Fruit fly (Drosophila melanogaster) whole organism, embryonic: ENCODE measurements around the gene CG14341.

ENCODE experiments used
- Bdp1 ChIP-seq: fragments of 200-800 bp; sonication (Bioruptor generic); optimal IDR thresholded peaks from 3 replicates; lab custom pipeline; 2016; ENCODE audit warnings: missing biosample characterization, missing genetic modification characterization
- CG12104 ChIP-seq: fragments of 200-800 bp; sonication (Bioruptor generic); optimal IDR thresholded peaks from 3 replicates; lab custom pipeline; 2016; ENCODE audit warnings: missing biosample characterization, missing genetic modification characterization
- CG12744 ChIP-seq: fragments of 200-800 bp; sonication (Bioruptor generic); optimal IDR thresholded peaks from 2 replicates; lab custom pipeline; 2016; ENCODE audit warnings: missing biosample characterization, missing genetic modification characterization
- CG13424 ChIP-seq: fragments of 200-800 bp; sonication (Bioruptor generic); optimal IDR thresholded peaks from 2 replicates; lab custom pipeline; 2019; ENCODE audit warnings: missing biosample characterization, mild to moderate bottlenecking, missing genetic modification characterization, moderate library complexity
- CG15514 ChIP-seq: fragments of 200-800 bp; sonication (Bioruptor generic); optimal IDR thresholded peaks from 3 replicates; lab custom pipeline; 2017; ENCODE audit warnings: missing biosample characterization, missing genetic modification characterization, mild to moderate bottlenecking, moderate library complexity, missing genetic modification reagents
- CG17359 ChIP-seq: fragments of 200-800 bp; sonication (Bioruptor generic); optimal IDR thresholded peaks from 3 replicates; lab custom pipeline; 2018; ENCODE audit warnings: missing biosample characterization, mild to moderate bottlenecking, missing genetic modification characterization, moderate library complexity
- CG17612 ChIP-seq: fragments of 200-800 bp; sonication (Bioruptor generic); IDR thresholded peaks from 2 replicates; pipeline ENCODE4 v1.3.6; 2022; ENCODE audit warnings: missing biosample characterization, missing genetic modification characterization
- CG17829 ChIP-seq: fragments of 200-800 bp; optimal IDR thresholded peaks from 2 replicates; lab custom pipeline; 2019; ENCODE audit warnings: missing biosample characterization, mild to moderate bottlenecking, missing genetic modification characterization, moderate library complexity
- CG17912 ChIP-seq: fragments of 200-800 bp; sonication (Bioruptor generic); optimal IDR thresholded peaks from 2 replicates; lab custom pipeline; 2018; ENCODE audit warnings: missing biosample characterization, mild to moderate bottlenecking, missing genetic modification characterization
- CG2116 ChIP-seq: fragments of 200-800 bp; sonication (Bioruptor generic); optimal IDR thresholded peaks from 3 replicates; lab custom pipeline; 2018; ENCODE audit warnings: missing biosample characterization, mild to moderate bottlenecking, missing genetic modification characterization
- CG3163 ChIP-seq: fragments of 200-800 bp; sonication (Bioruptor generic); optimal IDR thresholded peaks from 3 replicates; lab custom pipeline; 2016; ENCODE audit warnings: missing biosample characterization, missing genetic modification characterization
- CG42726 ChIP-seq: fragments of 200-800 bp; sonication (Bioruptor generic); IDR thresholded peaks from 2 replicates; pipeline ENCODE4 v1.3.6; 2022; ENCODE audit warnings: missing biosample characterization, missing genetic modification characterization; ENCODE audit not compliant: partially characterized antibody
- CG4854 ChIP-seq: fragments of 200-800 bp; sonication (Bioruptor generic); optimal IDR thresholded peaks from 2 replicates; lab custom pipeline; 2016; ENCODE audit warnings: missing biosample characterization, missing genetic modification characterization, inconsistent platforms
- CG6272 ChIP-seq: fragments of 200-800 bp; sonication (Bioruptor generic); IDR thresholded peaks from 2 replicates; pipeline ENCODE4 v1.3.6; 2022; ENCODE audit warnings: missing biosample characterization, missing genetic modification characterization
- CTCF ChIP-seq: fragments of 200-800 bp; sonication (Bioruptor generic); optimal IDR thresholded peaks from 2 replicates; lab custom pipeline; 2017; ENCODE audit warnings: missing biosample characterization, mild to moderate bottlenecking, missing genetic modification characterization, moderate library complexity
- CrebB ChIP-seq: fragments of 200-800 bp; sonication (Bioruptor generic); optimal IDR thresholded peaks from 3 replicates; lab custom pipeline; 2018; ENCODE audit warnings: missing biosample characterization, mild to moderate bottlenecking, missing genetic modification characterization
- Deaf1 ChIP-seq: fragments of 200-800 bp; optimal IDR thresholded peaks from 3 replicates; lab custom pipeline; 2019; ENCODE audit warnings: missing biosample characterization, mild to moderate bottlenecking, missing genetic modification characterization, moderate library complexity
- Doc3 ChIP-seq: fragments of 200-800 bp; sonication (Bioruptor generic); IDR thresholded peaks from 3 replicates; pipeline ENCODE4 v1.3.6; 2022; ENCODE audit warnings: missing biosample characterization, missing genetic modification characterization; ENCODE audit not compliant: partially characterized antibody
- Dref ChIP-seq: fragments of 200-800 bp; sonication (Bioruptor generic); IDR thresholded peaks from 2 replicates; pipeline ENCODE4 v1.3.6; 2022; ENCODE audit warnings: missing biosample characterization, missing genetic modification characterization
- E2f2 ChIP-seq: fragments of 200-800 bp; sonication (Bioruptor generic); IDR thresholded peaks from 2 replicates; pipeline ENCODE4 v1.3.6; 2022; ENCODE audit warnings: missing biosample characterization, missing genetic modification characterization
- Eip74EF ChIP-seq, 2 experiments: fragments of 200-800 bp in 1 of 2; fragments of >200 bp in 1 of 2; sonication (Bioruptor generic) in 1 of 2; optimal IDR thresholded peaks; 2 replicates each; lab custom pipeline; 2017 to 2019; ENCODE audit warnings: missing biosample characterization in 2 of 2, missing genetic modification characterization in 2 of 2, mild to moderate bottlenecking in 1 of 2, moderate library complexity in 1 of 2
- HLH54F ChIP-seq: fragments of 200-800 bp; sonication (Bioruptor generic); optimal IDR thresholded peaks from 3 replicates; lab custom pipeline; 2016; ENCODE audit warnings: missing biosample characterization, missing genetic modification characterization
- Hand ChIP-seq: fragments of 200-800 bp; sonication (Bioruptor generic); optimal IDR thresholded peaks from 2 replicates; lab custom pipeline; 2017; ENCODE audit warnings: mild to moderate bottlenecking, missing biosample characterization, missing genetic modification reagents, missing genetic modification characterization
- Lim3 ChIP-seq: fragments of 200-800 bp; sonication (Bioruptor generic); IDR thresholded peaks from 2 replicates; pipeline ENCODE4 v1.3.6; 2022; ENCODE audit warnings: missing biosample characterization, missing genetic modification characterization
- MTF-1 ChIP-seq: fragments of 200-800 bp; sonication (Bioruptor generic); optimal IDR thresholded peaks from 2 replicates; lab custom pipeline; 2018; ENCODE audit warnings: missing biosample characterization, mild to moderate bottlenecking, missing genetic modification characterization, borderline replicate concordance
- NC2β ChIP-seq: fragments of 200-800 bp; sonication (Bioruptor generic); optimal IDR thresholded peaks from 2 replicates; lab custom pipeline; 2016; ENCODE audit warnings: missing biosample characterization, missing genetic modification characterization
- Opbp ChIP-seq: fragments of 200-800 bp; sonication (Bioruptor generic); IDR thresholded peaks from 3 replicates; pipeline ENCODE4 v1.3.6; 2022; ENCODE audit warnings: missing biosample characterization, missing genetic modification characterization; ENCODE audit not compliant: partially characterized antibody
- PHDP ChIP-seq: fragments of 200-800 bp; sonication (Bioruptor generic); optimal IDR thresholded peaks from 3 replicates; lab custom pipeline; 2018; ENCODE audit warnings: missing biosample characterization, mild to moderate bottlenecking, missing genetic modification characterization, moderate library complexity
- Six4 ChIP-seq: fragments of 200-800 bp; sonication (Bioruptor generic); optimal IDR thresholded peaks from 2 replicates; lab custom pipeline; 2016; ENCODE audit warnings: missing biosample characterization, missing genetic modification characterization
- amos ChIP-seq: fragments of 200-800 bp; sonication (Bioruptor generic); IDR thresholded peaks from 2 replicates; pipeline ENCODE4 v1.3.6; 2022; ENCODE audit warnings: missing biosample characterization, missing genetic modification characterization; ENCODE audit not compliant: partially characterized antibody
- br ChIP-seq: fragments of >200 bp; optimal IDR thresholded peaks from 2 replicates; lab custom pipeline; 2017
- caup ChIP-seq: fragments of 200-800 bp; sonication (Bioruptor generic); optimal IDR thresholded peaks from 3 replicates; lab custom pipeline; 2017; ENCODE audit warnings: missing biosample characterization, mild to moderate bottlenecking, missing genetic modification characterization, moderate library complexity; ENCODE audit not compliant: severe bottlenecking
- cg ChIP-seq: fragments of 200-800 bp; sonication (Bioruptor generic); optimal IDR thresholded peaks from 3 replicates; lab custom pipeline; 2019; ENCODE audit warnings: missing biosample characterization, mild to moderate bottlenecking, missing genetic modification characterization, moderate library complexity
- da ChIP-seq: fragments of 200-800 bp; sonication (Bioruptor generic); optimal IDR thresholded peaks from 2 replicates; lab custom pipeline; 2016; ENCODE audit warnings: missing biosample characterization, missing genetic modification characterization
- danr ChIP-seq: fragments of 200-800 bp; sonication (Bioruptor generic); IDR thresholded peaks from 2 replicates; pipeline ENCODE4 v1.3.6; 2022; ENCODE audit warnings: missing biosample characterization, missing genetic modification characterization
- dmrt11E ChIP-seq: fragments of 200-800 bp; sonication (Bioruptor generic); optimal IDR thresholded peaks from 3 replicates; lab custom pipeline; 2018; ENCODE audit warnings: missing biosample characterization, mild to moderate bottlenecking, missing genetic modification characterization, moderate library complexity
- gfzf ChIP-seq: fragments of 200-800 bp; sonication (Bioruptor generic); optimal IDR thresholded peaks from 2 replicates; lab custom pipeline; 2016; ENCODE audit warnings: missing biosample characterization, mild to moderate bottlenecking, missing genetic modification characterization, moderate library complexity
- grn ChIP-seq: fragments of 200-800 bp; sonication (Bioruptor generic); optimal IDR thresholded peaks from 3 replicates; lab custom pipeline; 2017; ENCODE audit warnings: missing biosample characterization, missing genetic modification characterization
- gsb-n ChIP-seq: fragments of 200-800 bp; sonication (Bioruptor generic); optimal IDR thresholded peaks from 3 replicates; lab custom pipeline; 2018; ENCODE audit warnings: missing biosample characterization, mild to moderate bottlenecking, missing genetic modification characterization
- kah ChIP-seq: fragments of 200-800 bp; sonication (Bioruptor generic); optimal IDR thresholded peaks from 2 replicates; lab custom pipeline; 2018; ENCODE audit warnings: missing biosample characterization, mild to moderate bottlenecking, missing genetic modification characterization
- knrl ChIP-seq: fragments of 200-800 bp; sonication (Bioruptor generic); IDR thresholded peaks from 3 replicates; pipeline ENCODE4 v1.3.6; 2022; ENCODE audit warnings: missing biosample characterization, missing genetic modification characterization; ENCODE audit not compliant: partially characterized antibody
- mirr ChIP-seq: fragments of 200-800 bp; sonication (Bioruptor generic); optimal IDR thresholded peaks from 3 replicates; lab custom pipeline; 2018; ENCODE audit warnings: missing biosample characterization, mild to moderate bottlenecking, missing genetic modification characterization
- pan ChIP-seq, 4 experiments: fragments of >200 bp in 3 of 4; fragments of 200-800 bp in 1 of 4; sonication (Bioruptor generic) in 1 of 4; optimal IDR thresholded peaks in 3 of 4; IDR thresholded peaks in 1 of 4; 2 replicates each; pipeline versions ENCODE4 v1.3.6 to Lab custom; 2017 to 2022; ENCODE audit warnings: missing biosample characterization in 2 of 4, missing genetic modification characterization in 2 of 4, mixed read lengths in 1 of 4
- pita ChIP-seq: fragments of 200-800 bp; sonication (Bioruptor generic); optimal IDR thresholded peaks from 2 replicates; lab custom pipeline; 2017; ENCODE audit warnings: missing biosample characterization, mild to moderate bottlenecking, missing genetic modification characterization
- pros ChIP-seq: fragments of 200-800 bp; sonication (Bioruptor generic); optimal IDR thresholded peaks from 3 replicates; lab custom pipeline; 2019; ENCODE audit warnings: missing biosample characterization, mild to moderate bottlenecking, missing genetic modification characterization, moderate library complexity
- scrt ChIP-seq: fragments of 200-800 bp; sonication (Bioruptor generic); optimal IDR thresholded peaks from 2 replicates; lab custom pipeline; 2018; ENCODE audit warnings: missing biosample characterization, mild to moderate bottlenecking, missing genetic modification characterization, moderate library complexity
- sr ChIP-seq: fragments of 200-800 bp; sonication (Bioruptor generic); IDR thresholded peaks from 3 replicates; pipeline ENCODE4 v1.3.6; 2022; ENCODE audit warnings: missing biosample characterization, missing genetic modification characterization
- tin ChIP-seq: fragments of 200-800 bp; sonication (Bioruptor generic); optimal IDR thresholded peaks from 3 replicates; lab custom pipeline; 2016; ENCODE audit warnings: missing biosample characterization, missing genetic modification characterization
- yki ChIP-seq: fragments of >200 bp; optimal IDR thresholded peaks from 3 replicates; lab custom pipeline; 2018

The CG14341 gene

DNA sequence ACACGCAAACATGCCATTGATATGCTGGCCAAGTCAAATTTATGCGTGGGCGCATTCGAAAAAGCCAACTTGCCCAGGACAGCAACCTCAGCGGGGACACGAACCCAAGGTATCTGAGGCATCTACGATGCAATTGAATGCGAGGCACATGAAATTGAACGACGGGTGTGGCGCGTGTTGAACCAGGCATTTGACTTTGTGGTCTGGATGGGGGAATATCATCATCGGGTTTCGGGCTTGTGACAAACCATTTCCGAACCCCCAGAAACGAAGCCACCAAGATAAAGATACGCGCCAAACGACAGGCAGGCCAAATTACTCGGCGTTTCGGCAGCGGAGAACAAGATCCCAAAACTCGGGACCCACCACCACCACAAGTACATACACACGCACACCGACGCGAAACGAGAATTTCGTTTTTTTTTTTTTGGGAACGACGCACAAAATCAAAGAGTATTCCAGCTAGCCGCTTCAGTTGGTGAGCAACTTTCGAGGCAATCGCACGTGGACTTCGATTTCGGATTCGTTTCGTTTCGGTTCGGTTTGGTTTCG, 23.5 kb upstream of the CG14341 start, which contains the start of gene MFS3 (continued):
- TF ChIP-seq grn (GFP tag; lab: Kevin White, UChicago) (peak; percentile 58), kah (no peak), CG6272 (GFP tag; lab: Robert Waterston, UW) (peak; percentile 6; the same call in 1 of the 2 replicates), pan (optimal IDR thresholded peaks at IDR 0.05; lab: Kevin White, UChicago) (no peak), pan (GFP tag; optimal IDR thresholded peaks at IDR 0.05 in 1 of 2, IDR thresholded peaks at IDR 0.05 in 1 of 2) (no peak), tin (no peak), CG2116 (GFP tag; lab: Kevin White, UChicago) (peak; percentile 33), pita (GFP tag; lab: Kevin White, UChicago) (peak; percentile 66), Bdp1 (GFP tag; lab: Kevin White, UChicago) (no peak), CG15514 (peak; percentile 76), pros (GFP tag; lab: Kevin White, UChicago) (peak; percentile 79), yki (lab: Kevin White, UChicago) (no peak), gfzf (peak; percentile 56), PHDP (tag; lab: Kevin White, UChicago) (peak; percentile 20), caup (GFP tag; lab: Kevin White, UChicago) (peak; percentile 7), CG17359 (tag; lab: Kevin White, UChicago) (peak; percentile 32), NC2β (GFP tag; lab: Kevin White, UChicago) (peak; percentile 19), Deaf1 (tag; lab: Kevin White, UChicago) (peak; percentile 98), CG13424 (no peak), CG42726 (0 out of 2 replicates have a peak, but pooled peaks have one; percentile 3), Lim3 (GFP tag; lab: Robert Waterston, UW) (no peak), Dref (GFP tag; lab: Robert Waterston, UW) (0 out of 2 replicates have a peak, but pooled peaks have one; percentile 29), Doc3 (no peak), sr (GFP tag; lab: Robert Waterston, UW) (peak; percentile 98), CG4854 (GFP tag; lab: Kevin White, UChicago) (no peak), CG3163 (peak; percentile 19), Eip74EF (GFP tag; optimal IDR thresholded peaks at IDR 0.05; lab: Kevin White, UChicago) (peak in 1 of 2 experiments; percentile 23), CG17912 (GFP tag; lab: Kevin White, UChicago) (no peak), danr (GFP tag; lab: Robert Waterston, UW) (no peak), CTCF (GFP tag; lab: Kevin White, UChicago) (peak; percentile 82), Hand (peak; percentile 31), E2f2 (GFP tag; lab: Robert Waterston, UW) (peak; percentile 76), scrt (peak; percentile 13), da (GFP tag; lab: Kevin White, UChicago) (no peak), knrl (GFP tag; lab: Robert Waterston, UW) (no peak), CG12744 (GFP tag; lab: Kevin White, UChicago) (no peak), CG17612 (GFP tag; lab: Robert Waterston, UW) (no peak), Six4 (no peak), amos (GFP tag; lab: Robert Waterston, UW) (0 out of 2 replicates have a peak, but pooled peaks have one; percentile 11), Opbp (GFP tag; lab: Robert Waterston, UW) (peak; percentile 13; the same call in 1 of the 3 replicates), br (lab: Kevin White, UChicago) (no peak), mirr (GFP tag; lab: Kevin White, UChicago) (peak; percentile 11), CG12104 (GFP tag; lab: Kevin White, UChicago) (no peak), HLH54F (GFP tag; lab: Kevin White, UChicago) (no peak), CrebB (tag; lab: Kevin White, UChicago) (peak; percentile 33), MTF-1 (peak; percentile 51), cg (GFP tag; lab: Kevin White, UChicago) (peak; percentile 81), dmrt11E (no peak), gsb-n (no peak), CG17829 (tag; lab: Kevin White, UChicago) (no peak)
